Fruit fly (Drosophila melanogaster) whole organism, embryonic: Measurements from ENCODE around the gene blot.

ENCODE experiments used
- Antp ChIP-seq: fragments of 200-800 bp; sonication (Bioruptor generic); optimal IDR thresholded peaks from 3 replicates; lab custom pipeline; 2016; ENCODE audit warnings: missing biosample characterization, missing genetic modification characterization
- B-H2 ChIP-seq: fragments of 200-800 bp; sonication (Bioruptor generic); optimal IDR thresholded peaks from 2 replicates; lab custom pipeline; 2018; ENCODE audit warnings: missing biosample characterization, mild to moderate bottlenecking, missing genetic modification characterization
- CG11093 ChIP-seq: fragments of 200-800 bp; sonication (Bioruptor generic); IDR thresholded peaks from 3 replicates; pipeline ENCODE4 v1.3.6; 2022; ENCODE audit warnings: missing biosample characterization, missing genetic modification characterization
- CG11504 ChIP-seq: fragments of 200-800 bp; sonication (Bioruptor generic); optimal IDR thresholded peaks from 3 replicates; lab custom pipeline; 2019; ENCODE audit warnings: missing biosample characterization, mild to moderate bottlenecking, missing genetic modification characterization, moderate library complexity
- CG12942 ChIP-seq: fragments of 200-800 bp; sonication (Bioruptor generic); optimal IDR thresholded peaks from 3 replicates; lab custom pipeline; 2016; ENCODE audit warnings: missing biosample characterization, missing genetic modification characterization
- CG15073 ChIP-seq: fragments of 200-800 bp; sonication (Bioruptor generic); optimal IDR thresholded peaks from 2 replicates; lab custom pipeline; 2016; ENCODE audit warnings: missing biosample characterization, missing genetic modification characterization
- CG15601 ChIP-seq: fragments of 200-800 bp; sonication (Bioruptor generic); optimal IDR thresholded peaks from 3 replicates; lab custom pipeline; 2019; ENCODE audit warnings: missing biosample characterization, mild to moderate bottlenecking, missing genetic modification characterization, moderate library complexity
- CG15696 ChIP-seq: fragments of 200-800 bp; sonication (Bioruptor generic); optimal IDR thresholded peaks from 2 replicates; lab custom pipeline; 2019; ENCODE audit warnings: missing biosample characterization, mild to moderate bottlenecking, missing genetic modification characterization, moderate library complexity
- CG18599 ChIP-seq: fragments of 200-800 bp; sonication (Bioruptor generic); optimal IDR thresholded peaks from 3 replicates; lab custom pipeline; 2017; ENCODE audit warnings: missing biosample characterization, missing genetic modification characterization, mild to moderate bottlenecking, moderate library complexity, missing genetic modification reagents
- CG2116 ChIP-seq: fragments of 200-800 bp; sonication (Bioruptor generic); optimal IDR thresholded peaks from 3 replicates; lab custom pipeline; 2018; ENCODE audit warnings: missing biosample characterization, mild to moderate bottlenecking, missing genetic modification characterization
- CG2712 ChIP-seq: fragments of 200-800 bp; optimal IDR thresholded peaks from 3 replicates; lab custom pipeline; 2019; ENCODE audit warnings: missing biosample characterization, mild to moderate bottlenecking, missing genetic modification characterization, moderate library complexity
- CG30020 ChIP-seq: fragments of 200-800 bp; optimal IDR thresholded peaks from 2 replicates; lab custom pipeline; 2019; ENCODE audit warnings: missing biosample characterization, mild to moderate bottlenecking, missing genetic modification characterization, moderate library complexity
- CG30431 ChIP-seq: fragments of 200-800 bp; sonication (Bioruptor generic); optimal IDR thresholded peaks from 2 replicates; lab custom pipeline; 2017; ENCODE audit warnings: missing biosample characterization, missing genetic modification characterization
- CG34376 ChIP-seq: fragments of 200-800 bp; sonication (Bioruptor generic); optimal IDR thresholded peaks from 2 replicates; lab custom pipeline; 2018; ENCODE audit warnings: missing biosample characterization, mild to moderate bottlenecking, missing genetic modification characterization
- CG8089 ChIP-seq: fragments of 200-800 bp; sonication (Bioruptor generic); optimal IDR thresholded peaks from 3 replicates; lab custom pipeline; 2016; ENCODE audit warnings: missing biosample characterization, missing genetic modification characterization
- CG8924 ChIP-seq: fragments of 200-800 bp; optimal IDR thresholded peaks from 3 replicates; lab custom pipeline; 2019; ENCODE audit warnings: missing biosample characterization, mild to moderate bottlenecking, missing genetic modification characterization, moderate library complexity
- CG9797 ChIP-seq: fragments of 200-800 bp; sonication (Bioruptor generic); optimal IDR thresholded peaks from 3 replicates; lab custom pipeline; 2018; ENCODE audit warnings: missing biosample characterization, mild to moderate bottlenecking, missing genetic modification characterization
- CG9876 ChIP-seq: fragments of 200-800 bp; sonication (Bioruptor generic); optimal IDR thresholded peaks from 2 replicates; lab custom pipeline; 2016; ENCODE audit warnings: missing biosample characterization, missing genetic modification characterization
- CTCF ChIP-seq: fragments of 200-800 bp; sonication (Bioruptor generic); optimal IDR thresholded peaks from 2 replicates; lab custom pipeline; 2017; ENCODE audit warnings: missing biosample characterization, mild to moderate bottlenecking, missing genetic modification characterization, moderate library complexity
- Camta ChIP-seq: fragments of 200-800 bp; sonication (Bioruptor generic); optimal IDR thresholded peaks from 2 replicates; lab custom pipeline; 2016; ENCODE audit warnings: missing biosample characterization, missing genetic modification characterization
- Dip3 ChIP-seq: fragments of 200-800 bp; sonication (Bioruptor generic); optimal IDR thresholded peaks from 3 replicates; lab custom pipeline; 2016; ENCODE audit warnings: missing biosample characterization, missing genetic modification characterization
- E2f2 ChIP-seq: fragments of 200-800 bp; sonication (Bioruptor generic); IDR thresholded peaks from 2 replicates; pipeline ENCODE4 v1.3.6; 2022; ENCODE audit warnings: missing biosample characterization, missing genetic modification characterization
- Ets97D ChIP-seq: fragments of 200-800 bp; sonication (Bioruptor generic); optimal IDR thresholded peaks from 3 replicates; lab custom pipeline; 2016; ENCODE audit warnings: missing biosample characterization, missing genetic modification characterization
- HLH4C ChIP-seq: fragments of 200-800 bp; sonication (Bioruptor generic); IDR thresholded peaks from 3 replicates; pipeline ENCODE4 v1.3.6; 2022; ENCODE audit warnings: missing biosample characterization, missing genetic modification characterization; ENCODE audit not compliant: partially characterized antibody
- HmgZ ChIP-seq: fragments of 200-800 bp; sonication (Bioruptor generic); optimal IDR thresholded peaks from 2 replicates; lab custom pipeline; 2018; ENCODE audit warnings: missing biosample characterization, mild to moderate bottlenecking, missing genetic modification characterization
- Hmx ChIP-seq: fragments of 200-800 bp; sonication (Bioruptor generic); optimal IDR thresholded peaks from 2 replicates; lab custom pipeline; 2016; ENCODE audit warnings: missing biosample characterization, missing genetic modification characterization
- Meics ChIP-seq: fragments of 200-800 bp; sonication (Bioruptor generic); optimal IDR thresholded peaks from 2 replicates; lab custom pipeline; 2017; ENCODE audit warnings: missing biosample characterization, mild to moderate bottlenecking, missing genetic modification characterization
- Scr ChIP-seq: fragments of 200-800 bp; sonication (Bioruptor generic); IDR thresholded peaks from 2 replicates; pipeline ENCODE4 v1.3.6; 2022; ENCODE audit warnings: missing biosample characterization, missing genetic modification characterization; ENCODE audit not compliant: partially characterized antibody
- Spps ChIP-seq: fragments of 200-800 bp; sonication (Bioruptor generic); optimal IDR thresholded peaks from 2 replicates; lab custom pipeline; 2018; ENCODE audit warnings: missing biosample characterization, mild to moderate bottlenecking, missing genetic modification characterization
- Tbp ChIP-seq: fragments of >200 bp; optimal IDR thresholded peaks from 2 replicates; lab custom pipeline; 2018; ENCODE audit warnings: missing biosample characterization, missing genetic modification characterization
- Xrp1 ChIP-seq: fragments of 200-800 bp; sonication (Bioruptor generic); IDR thresholded peaks from 2 replicates; pipeline ENCODE4 v1.3.6; 2022; ENCODE audit warnings: missing biosample characterization, missing genetic modification characterization
- amos ChIP-seq: fragments of 200-800 bp; sonication (Bioruptor generic); IDR thresholded peaks from 2 replicates; pipeline ENCODE4 v1.3.6; 2022; ENCODE audit warnings: missing biosample characterization, missing genetic modification characterization; ENCODE audit not compliant: partially characterized antibody
- bab2 ChIP-seq: fragments of 200-800 bp; sonication (Bioruptor generic); optimal IDR thresholded peaks from 2 replicates; lab custom pipeline; 2016; ENCODE audit warnings: missing biosample characterization, missing genetic modification characterization
- cg ChIP-seq: fragments of 200-800 bp; sonication (Bioruptor generic); optimal IDR thresholded peaks from 3 replicates; lab custom pipeline; 2019; ENCODE audit warnings: missing biosample characterization, mild to moderate bottlenecking, missing genetic modification characterization, moderate library complexity
- crp ChIP-seq, 2 experiments: fragments of 200-800 bp; sonication (Bioruptor generic); optimal IDR thresholded peaks; 2 replicates in 1 of 2; 3 replicates in 1 of 2; lab custom pipeline; 2017; ENCODE audit warnings: missing biosample characterization in 2 of 2, missing genetic modification characterization in 2 of 2, mild to moderate bottlenecking in 1 of 2, moderate library complexity in 1 of 2
- dmrt99B ChIP-seq: fragments of 200-800 bp; sonication (Bioruptor generic); optimal IDR thresholded peaks from 2 replicates; lab custom pipeline; 2018; ENCODE audit warnings: missing biosample characterization, mild to moderate bottlenecking, missing genetic modification characterization, moderate library complexity
- fd96Cb ChIP-seq: fragments of 200-800 bp; sonication (Bioruptor generic); optimal IDR thresholded peaks from 2 replicates; lab custom pipeline; 2018; ENCODE audit warnings: missing biosample characterization, mild to moderate bottlenecking, missing genetic modification characterization, moderate library complexity
- gce ChIP-seq: fragments of 200-800 bp; sonication (Bioruptor generic); IDR thresholded peaks from 3 replicates; pipeline ENCODE4 v1.3.6; 2022; ENCODE audit warnings: missing biosample characterization, missing genetic modification characterization
- hb ChIP-seq: fragments of 200-800 bp; sonication (Bioruptor generic); IDR thresholded peaks from 3 replicates; pipeline ENCODE4 v1.3.6; 2022; ENCODE audit warnings: missing biosample characterization, missing genetic modification characterization; ENCODE audit not compliant: partially characterized antibody
- ken ChIP-seq: fragments of 200-800 bp; sonication (Bioruptor generic); IDR thresholded peaks from 3 replicates; pipeline ENCODE4 v1.3.6; 2022; ENCODE audit warnings: missing biosample characterization, missing genetic modification characterization
- knrl ChIP-seq: fragments of 200-800 bp; sonication (Bioruptor generic); IDR thresholded peaks from 3 replicates; pipeline ENCODE4 v1.3.6; 2022; ENCODE audit warnings: missing biosample characterization, missing genetic modification characterization; ENCODE audit not compliant: partially characterized antibody
- mirr ChIP-seq: fragments of 200-800 bp; sonication (Bioruptor generic); optimal IDR thresholded peaks from 3 replicates; lab custom pipeline; 2018; ENCODE audit warnings: missing biosample characterization, mild to moderate bottlenecking, missing genetic modification characterization
- pb ChIP-seq: fragments of 200-800 bp; sonication (Bioruptor generic); optimal IDR thresholded peaks from 3 replicates; lab custom pipeline; 2016; ENCODE audit warnings: missing biosample characterization, missing genetic modification characterization
- peb ChIP-seq: fragments of 200-800 bp; sonication (Bioruptor generic); IDR thresholded peaks from 2 replicates; pipeline ENCODE4 v1.3.6; 2022; ENCODE audit warnings: missing biosample characterization, missing genetic modification characterization
- phol ChIP-seq: fragments of 200-800 bp; sonication (Bioruptor generic); optimal IDR thresholded peaks from 3 replicates; lab custom pipeline; 2018; ENCODE audit warnings: missing biosample characterization, mild to moderate bottlenecking, missing genetic modification characterization, moderate library complexity
- rib ChIP-seq: fragments of 200-800 bp; sonication (Bioruptor generic); IDR thresholded peaks from 2 replicates; pipeline ENCODE4 v1.3.6; 2022; ENCODE audit warnings: missing biosample characterization, missing genetic modification characterization
- schlank ChIP-seq: fragments of 200-800 bp; sonication (Bioruptor generic); optimal IDR thresholded peaks from 2 replicates; lab custom pipeline; 2018; ENCODE audit warnings: missing biosample characterization, mild to moderate bottlenecking, missing genetic modification characterization
- sd ChIP-seq: fragments of 200-800 bp; sonication (Bioruptor generic); optimal IDR thresholded peaks from 3 replicates; lab custom pipeline; 2018; ENCODE audit warnings: missing biosample characterization, mild to moderate bottlenecking, missing genetic modification characterization, moderate library complexity
- sens-2 ChIP-seq: fragments of 200-800 bp; sonication (Bioruptor generic); IDR thresholded peaks from 2 replicates; pipeline ENCODE4 v1.3.6; 2022; ENCODE audit warnings: missing biosample characterization, missing genetic modification characterization
- shn ChIP-seq: fragments of 200-800 bp; sonication (Bioruptor generic); optimal IDR thresholded peaks from 3 replicates; lab custom pipeline; 2016; ENCODE audit warnings: missing biosample characterization, missing genetic modification characterization
- zen2 ChIP-seq: fragments of 200-800 bp; sonication (Bioruptor generic); IDR thresholded peaks from 3 replicates; pipeline ENCODE4 v1.3.6; 2022; ENCODE audit warnings: missing biosample characterization, missing genetic modification characterization; ENCODE audit not compliant: partially characterized antibody
- zfh2 ChIP-seq: fragments of 200-800 bp; sonication (Bioruptor generic); optimal IDR thresholded peaks from 2 replicates; lab custom pipeline; 2016; ENCODE audit warnings: missing biosample characterization, missing genetic modification characterization

Gene blot

dm6 chr3L:17465804-17466203, 44.5 kb upstream of the blot start, which contains the start of gene QIL1 (continued):
- TF ChIP-seq cg (GFP tag; lab: Kevin White, UChicago) (no peak), phol (tag; lab: Kevin White, UChicago) (peak; percentile 49), CG30020 (tag; lab: Kevin White, UChicago) (peak; percentile 64), HmgZ (peak; percentile 66), peb (GFP tag; lab: Robert Waterston, UW) (no peak), Meics (GFP tag; lab: Kevin White, UChicago) (no peak), CG18599 (GFP tag; lab: Kevin White, UChicago) (no peak), hb (GFP tag; lab: Robert Waterston, UW) (no peak), zfh2 (no peak), Tbp (no peak), rib (GFP tag; lab: Robert Waterston, UW) (no peak), sens-2 (GFP tag; lab: Robert Waterston, UW) (no peak), crp (GFP tag; optimal IDR thresholded peaks at IDR 0.05; lab: Kevin White, UChicago) (no peak), knrl (GFP tag; lab: Robert Waterston, UW) (peak; percentile 44; the same call in 1 of the 3 replicates), CG12942 (no peak), CG8924 (tag; lab: Kevin White, UChicago) (peak; percentile 28), pb (GFP tag; lab: Kevin White, UChicago) (no peak), Xrp1 (GFP tag; lab: Robert Waterston, UW) (no peak), CG8089 (GFP tag; lab: Kevin White, UChicago) (no peak), zen2 (GFP tag; lab: Robert Waterston, UW) (no peak), CG2712 (tag; lab: Kevin White, UChicago) (peak; percentile 40), ken (GFP tag; lab: Robert Waterston, UW) (no peak), Spps (no peak), B-H2 (no peak), CTCF (GFP tag; lab: Kevin White, UChicago) (peak; percentile 61), CG11093 (GFP tag; lab: Robert Waterston, UW) (no peak), CG15073 (GFP tag; lab: Kevin White, UChicago) (no peak), CG34376 (GFP tag; lab: Kevin White, UChicago) (no peak), Antp (GFP tag; lab: Kevin White, UChicago) (no peak), shn (GFP tag; lab: Kevin White, UChicago) (no peak), sd (peak; percentile 52), CG9797 (GFP tag; lab: Kevin White, UChicago) (peak; percentile 83), HLH4C (GFP tag; lab: Robert Waterston, UW) (no peak), CG30431 (GFP tag; lab: Kevin White, UChicago) (no peak), Dip3 (GFP tag; lab: Kevin White, UChicago) (no peak), bab2 (no peak), CG11504 (peak; percentile 35), amos (GFP tag; lab: Robert Waterston, UW) (peak; percentile 31; the same call in 1 of the 2 replicates), gce (GFP tag; lab: Robert Waterston, UW) (no peak), fd96Cb (no peak), CG15696 (tag; lab: Kevin White, UChicago) (no peak), CG15601 (tag; lab: Kevin White, UChicago) (peak; percentile 35), dmrt99B (tag; lab: Kevin White, UChicago) (no peak), E2f2 (GFP tag; lab: Robert Waterston, UW) (peak; percentile 64), schlank (no peak), Ets97D (GFP tag; lab: Kevin White, UChicago) (peak; percentile 65), CG9876 (no peak), mirr (GFP tag; lab: Kevin White, UChicago) (no peak), CG2116 (GFP tag; lab: Kevin White, UChicago) (peak; percentile 59), Camta (GFP tag; lab: Kevin White, UChicago) (no peak), Scr (peak; percentile 10; the same call in 1 of the 2 replicates), Hmx (GFP tag; lab: Kevin White, UChicago) (no peak)
